Worm (Caenorhabditis elegans) whole organism, midembryonic: Measurements from ENCODE around the gene srw-2.

Experiments used
- T22C8.4 ChIP-seq: fragments of 200-800 bp; sonication (Bioruptor generic); IDR thresholded peaks from 2 replicates; pipeline ENCODE4 v1.3.6; 2022; ENCODE audit warnings: missing genetic modification characterization, missing compliant biosample characterization
- cog-1 ChIP-seq: sonication (generic microtip); optimal IDR thresholded peaks from 2 replicates; lab custom pipeline; 2016; ENCODE audit warnings: missing genetic modification characterization, missing compliant biosample characterization
- flt-1 ChIP-seq: fragments of 200-800 bp; sonication (Bioruptor generic); IDR thresholded peaks from 2 replicates; pipeline ENCODE4 v1.3.6; 2022; ENCODE audit warnings: missing genetic modification characterization, missing compliant biosample characterization
- klf-2 ChIP-seq: fragments of 200-800 bp; sonication (Bioruptor generic); conservative IDR thresholded peaks from 2 replicates; pipeline ENCODE4 v1.3.6; 2022; ENCODE audit warnings: missing genetic modification reagents, missing genetic modification characterization, missing compliant biosample characterization
- med-1 ChIP-seq: sonication (generic microtip); optimal IDR thresholded peaks from 2 replicates; lab custom pipeline; 2017; ENCODE audit warnings: missing genetic modification characterization, mild to moderate bottlenecking, missing compliant biosample characterization, antibody characterized with exemption, missing genetic modification reagents; ENCODE audit not compliant: insufficient read depth
- ref-1 ChIP-seq: fragments of 200-800 bp; sonication (Bioruptor generic); conservative IDR thresholded peaks from 2 replicates; pipeline ENCODE4 v1.3.6; 2022; ENCODE audit warnings: missing genetic modification reagents, missing genetic modification characterization, missing compliant biosample characterization
- tab-1 ChIP-seq: fragments of 200-800 bp; sonication (Bioruptor generic); IDR thresholded peaks from 2 replicates; pipeline ENCODE4 v1.3.6; 2022; ENCODE audit warnings: missing genetic modification characterization, missing compliant biosample characterization
- ztf-23 ChIP-seq: fragments of 200-800 bp; sonication (Bioruptor generic); IDR thresholded peaks from 2 replicates; pipeline ENCODE4 v1.3.6; 2022; ENCODE audit warnings: missing genetic modification reagents, missing genetic modification characterization, missing compliant biosample characterization
- ztf-29 ChIP-seq: fragments of 200-800 bp; sonication (Bioruptor generic); IDR thresholded peaks from 2 replicates; pipeline ENCODE4 v1.3.6; 2022; ENCODE audit warnings: missing genetic modification reagents, missing genetic modification characterization, missing compliant biosample characterization

The srw-2 gene

ce11 chrV:2864899-2865298 lies 34.2 kb downstream of the srw-2 start, which contains the start of gene srh-240:
srh-240 (plus strand) TSS chrV:2865199.
- no peak for TF ChIP-seq T22C8.4 (GFP tag; lab: Robert Waterston, UW)
- TF ChIP-seq cog-1 (tag; lab: Kevin White, UChicago): no peak
- no peak for TF ChIP-seq klf-2
- no peak for TF ChIP-seq ref-1 (GFP tag; lab: Robert Waterston, UW)
- TF ChIP-seq med-1: no peak
- no peak for TF ChIP-seq tab-1 (GFP tag; lab: Robert Waterston, UW)
- no peak for TF ChIP-seq flt-1
- TF ChIP-seq ztf-29 (GFP tag; lab: Robert Waterston, UW): no peak
- TF ChIP-seq ztf-23: no peak

DNA sequence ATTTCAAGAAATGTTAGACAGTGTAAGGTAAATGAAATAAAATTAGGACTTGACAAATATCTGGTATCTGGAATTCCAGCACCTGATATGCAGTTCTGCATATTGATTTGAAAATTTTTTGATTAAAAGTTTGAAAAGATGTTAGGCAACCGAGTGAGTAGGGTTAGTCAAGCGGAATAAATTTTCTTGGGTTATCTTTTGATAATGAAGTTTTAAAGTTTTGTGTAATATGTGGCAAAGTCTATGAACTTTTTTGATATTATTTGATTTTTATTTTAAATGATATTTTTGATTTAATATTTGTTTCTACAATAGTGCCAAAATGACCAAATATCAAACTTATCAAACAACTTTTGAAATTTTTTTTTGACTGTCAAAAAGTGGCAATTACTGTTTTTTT lies 38.8 kb downstream of the srw-2 start, which contains the start of gene srh-241:
Gene srh-241 (minus strand): TSS at position 101 of the 400 bp plus-strand sequence.
- TF ChIP-seq ztf-29 (GFP tag; lab: Robert Waterston, UW): no peak

DNA sequence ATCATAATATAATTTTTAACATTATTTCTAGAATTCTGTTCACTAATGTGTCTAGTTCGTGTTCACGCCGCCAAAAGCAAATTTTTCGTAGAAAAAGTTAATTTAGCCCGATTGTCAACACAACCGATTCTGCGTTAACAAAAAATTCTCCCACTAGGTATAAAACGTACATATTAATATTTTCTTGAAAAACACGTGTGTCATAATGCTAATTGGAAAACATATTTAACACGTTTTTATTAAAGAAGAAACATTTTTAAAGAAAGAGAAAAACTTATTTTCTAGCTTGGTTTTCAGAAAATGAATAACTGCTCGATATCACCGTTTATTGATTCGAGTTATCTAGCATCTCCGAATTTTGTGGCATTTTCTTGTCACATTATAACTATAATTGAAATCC lies 39.4 kb downstream of the srw-2 start, which contains the start of gene srh-243:
Gene srh-243 (plus strand): TSS at position 301 of the 400 bp plus-strand sequence.
- no peak for TF ChIP-seq klf-2
- TF ChIP-seq tab-1 (GFP tag; lab: Robert Waterston, UW): no peak
- no peak for TF ChIP-seq med-1
- TF ChIP-seq cog-1 (tag; lab: Kevin White, UChicago): no peak
- no peak for TF ChIP-seq ref-1 (GFP tag; lab: Robert Waterston, UW)
- TF ChIP-seq ztf-29 (GFP tag; lab: Robert Waterston, UW): no peak
- no peak for TF ChIP-seq ztf-23
- no peak for TF ChIP-seq flt-1
- no peak for TF ChIP-seq T22C8.4 (GFP tag; lab: Robert Waterston, UW)

DNA sequence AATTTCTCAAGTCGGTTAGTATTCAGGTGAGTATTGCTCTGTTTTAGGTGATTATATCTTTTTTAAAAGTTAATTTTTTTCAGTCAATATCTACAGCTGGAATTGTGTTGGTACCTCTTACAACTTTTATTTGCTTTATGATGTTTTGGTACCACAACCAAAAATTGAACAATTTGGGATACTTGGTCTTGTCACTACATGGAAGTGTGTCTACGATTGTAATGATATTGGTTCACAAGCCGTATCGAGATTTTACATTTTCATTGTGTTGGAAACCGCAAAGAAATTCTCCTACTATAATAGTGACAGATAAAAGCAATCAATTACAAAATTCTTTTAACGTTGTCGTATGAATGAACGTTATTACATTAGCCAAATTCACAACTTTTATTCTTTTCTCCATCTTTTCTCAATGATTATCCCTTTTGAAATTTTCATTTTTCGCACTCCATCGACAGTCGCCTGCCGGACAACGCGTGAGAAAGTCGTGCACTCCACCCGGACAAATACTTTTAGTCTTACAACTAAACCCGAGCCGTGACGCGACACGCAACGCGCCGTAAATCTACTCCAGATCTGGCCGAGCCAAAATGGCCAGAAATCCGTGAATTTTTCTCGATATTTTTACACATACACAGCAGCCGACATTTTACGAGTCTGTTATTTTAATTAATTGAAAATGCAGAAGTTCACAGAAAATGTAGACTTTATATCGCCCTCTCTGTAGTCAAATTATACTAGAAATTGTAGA lies 41.3 kb downstream of the srw-2 start:
- TF ChIP-seq cog-1 (tag; lab: Kevin White, UChicago): no peak

- TF ChIP-seq klf-2: no peak
Measured at ce11 chrV:2872947-2873346, 42.3 kb downstream of the srw-2 start.

- TF ChIP-seq cog-1 (tag; lab: Kevin White, UChicago) (no peak), klf-2 (no peak), med-1 (no peak), T22C8.4 (GFP tag; lab: Robert Waterston, UW) (no peak), ztf-29 (GFP tag; lab: Robert Waterston, UW) (no peak), ref-1 (GFP tag; lab: Robert Waterston, UW) (no peak), flt-1 (no peak), ztf-23 (no peak), tab-1 (GFP tag; lab: Robert Waterston, UW) (no peak)
Measured at ce11 chrV:2875422-2875821, 44.7 kb downstream of the srw-2 start, which contains the start of gene folt-2. folt-2 (minus strand) TSS chrV:2875600.

DNA sequence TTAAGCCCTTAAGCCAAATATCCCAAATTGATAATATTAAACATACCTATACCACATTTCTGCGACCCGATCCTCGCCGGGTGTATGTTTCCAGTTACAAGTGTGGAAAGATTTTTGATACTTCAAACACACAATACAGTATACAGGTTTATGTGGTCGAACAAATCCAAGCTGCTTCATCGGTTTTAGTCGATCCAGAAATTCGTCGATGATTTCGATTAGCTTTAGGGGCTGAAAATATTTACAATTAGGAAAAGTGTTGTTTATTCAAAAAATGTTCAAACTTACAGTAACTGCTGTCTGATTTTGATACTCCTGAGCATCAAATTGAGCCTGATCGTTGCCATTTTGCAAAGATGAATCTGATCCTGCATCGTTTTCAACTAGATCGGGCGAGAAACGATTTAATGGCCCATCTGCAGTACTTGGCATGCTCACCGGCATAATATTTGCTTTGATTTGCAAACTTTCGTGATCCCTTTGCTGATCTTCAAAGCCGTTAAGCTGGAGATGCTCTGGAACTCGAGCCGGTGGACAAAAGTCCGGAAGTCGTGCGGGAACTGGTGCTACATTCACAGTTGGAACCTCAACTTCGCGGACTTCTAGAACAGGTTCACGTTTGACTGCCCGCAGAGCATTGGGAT lies 45.6 kb downstream of the srw-2 start:
- no peak for TF ChIP-seq flt-1

- TF ChIP-seq med-1 (no peak), klf-2 (no peak), ztf-23 (no peak), ref-1 (GFP tag; lab: Robert Waterston, UW) (no peak), cog-1 (tag; lab: Kevin White, UChicago) (no peak), ztf-29 (GFP tag; lab: Robert Waterston, UW) (no peak), flt-1 (no peak), tab-1 (GFP tag; lab: Robert Waterston, UW) (no peak), T22C8.4 (GFP tag; lab: Robert Waterston, UW) (no peak)
Measured at ce11 chrV:2877509-2877908, 46.8 kb downstream of the srw-2 start, which contains the start of gene F37B4.10. F37B4.10 (minus strand) TSS chrV:2877609.

ce11 chrV:2879801-2880200 lies 49.1 kb downstream of the srw-2 start, which contains the start of gene str-39:
str-39 (minus strand) TSS chrV:2879901.
- no peak for TF ChIP-seq ztf-29 (GFP tag; lab: Robert Waterston, UW)
- TF ChIP-seq klf-2: no peak
- TF ChIP-seq ref-1 (GFP tag; lab: Robert Waterston, UW): no peak
- TF ChIP-seq tab-1 (GFP tag; lab: Robert Waterston, UW): no peak
- TF ChIP-seq ztf-23: no peak
- no peak for TF ChIP-seq T22C8.4 (GFP tag; lab: Robert Waterston, UW)
- TF ChIP-seq cog-1 (tag; lab: Kevin White, UChicago): no peak
- TF ChIP-seq med-1: no peak
- TF ChIP-seq flt-1: no peak

DNA sequence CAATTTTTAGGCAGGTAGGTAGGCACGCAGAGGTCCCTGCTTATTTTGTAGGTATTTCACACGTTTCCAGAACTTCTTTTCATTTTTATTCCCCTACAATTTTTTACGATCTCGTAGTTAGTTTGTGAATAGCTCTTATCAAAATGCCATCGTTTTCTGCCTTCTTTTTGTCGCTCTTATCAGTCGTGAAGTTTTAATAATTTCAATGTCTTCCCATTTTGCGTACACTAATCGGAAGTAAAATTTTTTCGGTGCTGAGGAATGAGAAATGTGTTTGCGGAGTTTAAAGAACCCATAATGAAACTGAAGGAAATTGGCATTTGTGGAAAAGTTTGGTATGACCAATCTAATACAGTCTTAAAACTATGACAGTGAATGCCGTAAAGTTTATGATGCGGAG lies 49.7 kb downstream of the srw-2 start:
- TF ChIP-seq ref-1 (GFP tag; lab: Robert Waterston, UW) (no peak), tab-1 (GFP tag; lab: Robert Waterston, UW) (no peak), ztf-23 (no peak), klf-2 (no peak), med-1 (no peak)

DNA sequence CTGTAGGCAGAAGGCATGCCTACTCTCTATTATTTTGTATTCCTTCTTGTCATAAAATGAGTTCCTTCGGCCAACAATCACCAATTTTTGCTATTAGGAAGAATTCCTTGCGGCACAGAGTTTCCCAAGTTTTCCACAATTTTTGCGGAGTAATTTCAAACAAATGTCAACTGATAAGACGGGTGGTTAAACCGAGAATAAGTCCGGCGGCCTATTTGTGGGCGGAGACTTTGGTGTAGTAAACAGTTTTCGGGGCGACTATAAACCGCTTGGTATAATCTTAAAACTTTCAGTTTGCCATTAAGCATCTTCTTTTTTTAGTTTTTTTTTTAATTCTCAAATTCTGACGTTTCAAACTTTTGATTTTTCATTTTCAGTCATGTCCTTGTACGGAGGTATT lies 50.3 kb downstream of the srw-2 start, which contains the start of gene ifc-1:
Gene ifc-1 (plus strand): TSS at position 378 of the 400 bp plus-strand sequence.
- no peak for TF ChIP-seq T22C8.4 (GFP tag; lab: Robert Waterston, UW)
- TF ChIP-seq tab-1 (GFP tag; lab: Robert Waterston, UW): no peak
